Fruit fly (Drosophila melanogaster): ENCODE measurements around the gene RpS4.

The RpS4 gene

DNA sequence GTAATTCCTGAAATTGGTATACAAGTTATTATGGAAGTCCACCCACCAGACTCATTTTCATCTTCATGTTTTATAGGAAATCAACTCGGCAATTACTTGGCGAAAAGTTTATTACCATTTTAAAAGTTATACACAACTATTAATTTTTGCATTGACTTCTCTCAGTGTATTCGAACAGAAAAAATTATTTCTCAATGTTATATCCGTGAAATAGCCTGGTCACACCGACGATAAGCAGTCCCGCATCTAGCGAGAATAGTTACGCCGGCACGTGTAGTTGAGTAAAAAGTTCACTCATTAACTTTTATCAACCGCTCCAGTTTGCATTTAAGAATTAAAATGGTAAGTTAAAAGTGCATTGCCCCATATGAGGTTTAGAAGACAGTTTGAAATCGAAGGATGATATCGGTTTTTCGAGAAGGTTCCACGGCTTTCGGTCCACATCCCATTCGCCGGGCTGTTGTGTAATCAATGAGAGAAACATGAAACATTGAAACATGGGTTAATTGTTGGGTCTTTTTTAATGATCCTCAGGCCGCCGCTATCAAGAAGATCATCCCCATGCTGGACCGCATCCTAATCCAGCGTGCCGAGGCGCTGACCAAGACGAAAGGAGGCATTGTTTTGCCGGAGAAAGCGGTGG, 25.6 kb upstream of the RpS4 start, which contains the start of gene CG11267 (continued):
- TF ChIP-seq dmrt99B (tag; optimal IDR thresholded peaks at IDR 0.05) (peak; percentile 88), CG18262 (tag; optimal IDR thresholded peaks at IDR 0.05) (peak; percentile 79), CG6689 (GFP tag; IDR thresholded peaks at IDR 0.05) (peak; percentile 91), CG6175 (GFP tag; IDR thresholded peaks at IDR 0.05) (peak; percentile 82), row (GFP tag; IDR thresholded peaks at IDR 0.05) (peak; percentile 78), Nf-YC (tag; optimal IDR thresholded peaks at IDR 0.05) (peak; percentile 71), Fer3 (tag; optimal IDR thresholded peaks at IDR 0.05) (peak; percentile 93), Opbp (GFP tag; IDR thresholded peaks at IDR 0.05; ENCODE audit: partially characterized antibody) (0 out of 3 replicates have a peak, but pooled peaks have one; percentile 35), gem (tag; optimal IDR thresholded peaks at IDR 0.05) (peak; percentile 89), CG16863 (GFP tag; optimal IDR thresholded peaks at IDR 0.05) (peak; percentile 33), bowl (GFP tag; IDR thresholded peaks at IDR 0.05) (peak; percentile 84), ftz-f1 (GFP tag; optimal IDR thresholded peaks at IDR 0.05) (no peak), gce (GFP tag; IDR thresholded peaks at IDR 0.05) (peak; percentile 83; the same call in 2 of the 3 replicates), pnt (GFP tag; optimal IDR thresholded peaks at IDR 0.05) (peak; percentile 80), Dad (GFP tag; optimal IDR thresholded peaks at IDR 0.05) (peak; percentile 39), pros (GFP tag; optimal IDR thresholded peaks at IDR 0.05) (no peak), CG3163 (GFP tag; optimal IDR thresholded peaks at IDR 0.05) (peak; percentile 12), ewg (GFP tag; optimal IDR thresholded peaks at IDR 0.05) (peak; percentile 58), HLH54F (GFP tag; optimal IDR thresholded peaks at IDR 0.05) (peak; percentile 65), CG18764 (GFP tag; optimal IDR thresholded peaks at IDR 0.05) (peak; percentile 77), CG9932 (GFP tag; IDR thresholded peaks at IDR 0.05) (peak; percentile 96), stc (GFP tag; IDR thresholded peaks at IDR 0.05) (peak; percentile 94), sim (GFP tag; IDR thresholded peaks at IDR 0.05) (peak; percentile 82), CG13287 (GFP tag; IDR thresholded peaks at IDR 0.05; ENCODE audit: partially characterized antibody) (no peak), eve (GFP tag; optimal IDR thresholded peaks at IDR 0.05) (peak in 1 of 2 experiments; percentile 88), Gug (GFP tag; IDR thresholded peaks at IDR 0.05) (peak; percentile 71; the same call in 3 of the 4 replicates), CG10274 (GFP tag; optimal IDR thresholded peaks at IDR 0.05) (peak; percentile 70), ems (GFP tag; optimal IDR thresholded peaks at IDR 0.05) (peak; percentile 73), kay (GFP tag; optimal IDR thresholded peaks at IDR 0.05) (no peak), HLH4C (GFP tag; IDR thresholded peaks at IDR 0.05; ENCODE audit: partially characterized antibody) (peak; percentile 27; the same call in 1 of the 3 replicates), Taf1 (GFP tag; IDR thresholded peaks at IDR 0.05) (peak; percentile 92), ttk (GFP tag; IDR thresholded peaks at IDR 0.05) (peak; percentile 74), ken (GFP tag; IDR thresholded peaks at IDR 0.05) (peak; percentile 88), CG6683 (GFP tag; optimal IDR thresholded peaks at IDR 0.05) (peak; percentile 65), dati (GFP tag; IDR thresholded peaks at IDR 0.05) (peak; percentile 66), Chrac-16 (GFP tag; optimal IDR thresholded peaks at IDR 0.05) (peak; percentile 62), CG1603 (tag; optimal IDR thresholded peaks at IDR 0.05) (peak; percentile 89), HLH3B (GFP tag; IDR thresholded peaks at IDR 0.05) (peak; percentile 89), Meics (GFP tag; optimal IDR thresholded peaks at IDR 0.05) (peak; percentile 90), CG8765 (GFP tag; IDR thresholded peaks at IDR 0.05) (peak; percentile 79), CG2199 (GFP tag; IDR thresholded peaks at IDR 0.05) (peak; percentile 89), run (tag; optimal IDR thresholded peaks at IDR 0.05) (peak; percentile 43), CG1233 (GFP tag; optimal IDR thresholded peaks at IDR 0.05) (peak; percentile 86), CG6765 (GFP tag; optimal IDR thresholded peaks at IDR 0.05) (peak; percentile 68), jigr1 (GFP tag; IDR thresholded peaks at IDR 0.05) (peak; percentile 5; the same call in 1 of the 3 replicates), sob (GFP tag; IDR thresholded peaks at IDR 0.05) (peak; percentile 93), CG17802 (tag; optimal IDR thresholded peaks at IDR 0.05) (peak; percentile 74), Usf (GFP tag; optimal IDR thresholded peaks at IDR 0.05) (peak; percentile 48), Spps (tag; optimal IDR thresholded peaks at IDR 0.05) (peak; percentile 63), CG8944 (GFP tag; optimal IDR thresholded peaks at IDR 0.05) (peak; percentile 75), br (optimal IDR thresholded peaks at IDR 0.05) (no peak)
